Worm (Caenorhabditis elegans): Measurements from ENCODE around the gene sre-36.
"Not testable (repeated sequence)": the region's sequence is repeated elsewhere in the genome, so short reads cannot be mapped to it uniquely, and the experiment has no call there.

sre-36 gene

DNA sequence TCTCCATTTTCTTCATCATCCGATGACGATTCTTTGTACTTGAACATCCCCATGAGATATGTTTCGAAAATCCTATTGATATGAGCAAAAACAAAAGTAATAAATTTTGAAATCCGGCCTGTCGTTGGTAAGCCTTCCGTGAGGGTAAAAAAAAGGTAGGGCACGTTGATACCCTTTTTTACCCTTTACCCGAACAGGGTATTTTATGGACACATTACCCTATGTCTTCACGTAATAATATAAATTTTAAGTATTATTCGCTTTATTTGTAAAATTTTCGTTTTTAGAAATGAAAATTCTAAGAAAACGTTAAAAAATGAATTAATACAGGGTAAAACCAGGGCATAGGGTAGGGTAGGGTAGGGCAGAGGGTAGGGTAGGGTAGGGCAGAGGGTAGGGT, 15.8 kb upstream of the sre-36 start, which contains the start of gene F13A7.7:
TSS of gene F13A7.7 (minus strand) at position 101 of the 400 bp plus-strand sequence.
- TF ChIP-seq ceh-27 (GFP tag; optimal IDR thresholded peaks at IDR 0.05); Y53F4B.3 (GFP tag; IDR thresholded peaks at IDR 0.05); madf-6 (GFP tag; IDR thresholded peaks at IDR 0.05): not testable (repeated sequence)

DNA sequence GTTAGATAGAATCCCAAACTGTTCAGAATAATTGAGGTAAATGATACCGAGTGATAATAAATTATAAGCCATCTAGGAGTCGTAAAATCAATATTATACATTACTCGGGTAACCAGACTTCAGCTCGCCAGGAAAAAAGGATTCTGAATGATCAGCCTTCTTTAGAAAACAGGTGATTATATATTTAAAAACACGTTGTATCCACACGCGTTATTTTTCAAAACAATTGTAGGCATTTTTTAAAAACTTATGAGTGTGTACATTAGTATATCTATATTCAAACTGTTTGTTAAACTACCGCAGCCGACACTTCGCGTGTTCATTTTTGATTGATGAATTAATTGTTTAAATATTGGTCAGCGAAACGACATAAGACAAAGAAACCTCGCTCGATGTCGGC, 11.2 kb upstream of the sre-36 start, which contains the start of gene sri-65:
TSS of gene sri-65 (minus strand) at position 101 of the 400 bp plus-strand sequence.
- no peak for TF ChIP-seq dpff-1 (tag; optimal IDR thresholded peaks at IDR 0.05)
- no peak for TF ChIP-seq C06A6.2 (GFP tag; conservative IDR thresholded peaks at IDR 0.05)
- TF ChIP-seq ceh-27 (GFP tag; optimal IDR thresholded peaks at IDR 0.05) = no peak
- TF ChIP-seq ekl-4 (GFP tag; IDR thresholded peaks at IDR 0.05) = no peak
- TF ChIP-seq ztf-22 (GFP tag; optimal IDR thresholded peaks at IDR 0.05) = no peak
- no peak for TF ChIP-seq ztf-28 (GFP tag; IDR thresholded peaks at IDR 0.05)
- no peak for TF ChIP-seq snpc-3.4 (tag; optimal IDR thresholded peaks at IDR 0.05)

DNA sequence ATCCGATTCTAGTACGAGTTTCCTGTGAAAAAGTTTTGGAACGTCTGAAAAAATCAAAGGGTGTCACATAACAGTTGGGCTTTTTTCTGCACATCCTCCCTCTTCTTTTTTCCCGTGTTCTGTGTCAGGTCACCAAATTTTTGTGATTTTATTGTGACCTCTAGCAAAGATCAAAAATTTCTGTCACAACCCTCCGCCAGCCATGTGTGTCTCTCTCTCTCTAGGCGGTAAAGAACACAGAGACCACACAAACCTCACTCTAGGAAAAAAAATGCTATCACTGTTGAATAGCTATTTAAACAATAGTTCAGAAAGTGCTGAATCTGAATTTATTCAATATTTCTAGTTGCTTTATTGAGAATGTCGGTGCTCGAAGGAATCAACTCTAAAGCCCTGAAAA, 8.8 kb upstream of the sre-36 start, which contains the start of gene gst-44:
TSS of gene gst-44 (plus strand) at position 237 of the 400 bp plus-strand sequence.
- TF ChIP-seq B0336.3 (GFP tag; IDR thresholded peaks at IDR 0.05) (no peak), snpc-1.3 (tag; optimal IDR thresholded peaks at IDR 0.05; ENCODE audit: insufficient read depth) (no peak), nhr-80 (tag; optimal IDR thresholded peaks at IDR 0.05) (peak; percentile 62), ceh-27 (GFP tag; optimal IDR thresholded peaks at IDR 0.05) (no peak)

DNA sequence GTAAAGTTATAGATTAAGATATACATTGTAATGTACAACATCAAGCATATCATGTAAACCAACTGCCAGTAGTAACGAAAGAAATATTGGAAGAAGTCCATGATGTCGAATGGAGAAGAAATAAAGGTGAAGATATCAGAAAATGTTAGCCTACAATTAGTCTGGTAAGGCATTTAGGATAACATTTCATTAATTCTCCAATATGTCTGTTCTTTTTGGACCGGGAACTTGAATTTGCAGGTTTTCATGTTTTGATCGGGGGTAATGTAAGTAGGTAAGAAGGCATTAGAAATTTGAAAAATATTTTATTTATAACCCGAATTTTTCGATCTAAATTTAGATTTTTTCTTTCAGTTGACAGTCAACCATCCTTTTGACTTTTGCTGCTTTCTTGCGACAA, 5.8 kb upstream of the sre-36 start, which contains the start of gene srd-63:
TSS of gene srd-63 (minus strand) at position 101 of the 400 bp plus-strand sequence.
- TF ChIP-seq ceh-100 (GFP tag; IDR thresholded peaks at IDR 0.05) = no peak
- TF ChIP-seq F57A8.1 (GFP tag; optimal IDR thresholded peaks at IDR 0.05) = no peak
- TF ChIP-seq snpc-1.3 (tag; optimal IDR thresholded peaks at IDR 0.05; ENCODE audit: insufficient read depth) = no peak
- TF ChIP-seq D2030.7 (GFP tag; IDR thresholded peaks at IDR 0.05) = no peak
- no peak for TF ChIP-seq dox-1 (GFP tag; IDR thresholded peaks at IDR 0.05)
- no peak for TF ChIP-seq madf-8 (GFP tag; conservative IDR thresholded peaks at IDR 0.05)

DNA sequence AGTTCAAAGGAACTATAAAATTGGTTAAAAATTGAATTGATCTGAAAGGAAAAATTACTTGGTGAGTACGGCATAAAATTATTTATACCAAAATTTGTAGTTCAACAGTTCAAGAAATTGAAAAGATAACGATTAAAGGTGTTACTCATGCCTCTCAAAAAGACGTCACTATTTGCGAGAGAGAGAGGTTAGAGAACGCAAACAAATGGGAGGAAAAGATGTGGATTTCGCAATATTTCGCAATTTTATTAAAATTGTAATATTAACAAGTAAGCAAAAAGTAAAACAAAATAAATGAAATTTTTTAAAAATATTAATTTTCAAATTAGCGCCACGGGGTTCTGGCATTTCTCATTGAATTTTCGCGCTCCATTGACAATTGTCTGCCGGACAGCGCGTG, 4.4 kb upstream of the sre-36 start, which contains the start of gene F13A7.11:
TSS of gene F13A7.11 (minus strand) at position 174 of the 400 bp plus-strand sequence.
- TF ChIP-seq attf-5 (GFP tag; optimal IDR thresholded peaks at IDR 0.05) (peak; percentile 15), snpc-4 (GFP tag; optimal IDR thresholded peaks at IDR 0.05) (no peak), snpc-4 (tag; optimal IDR thresholded peaks at IDR 0.05) (peak in 2 of 4 experiments; percentile 2 to 4), nhr-80 (tag; optimal IDR thresholded peaks at IDR 0.05) (peak; percentile 41), mcd-1 (GFP tag; IDR thresholded peaks at IDR 0.05) (0 out of 2 replicates have a peak, but pooled peaks have one; percentile 13), gei-17 (GFP tag; optimal IDR thresholded peaks at IDR 0.05) (no peak), rcor-1 (GFP tag; IDR thresholded peaks at IDR 0.05) (no peak), lir-1 (GFP tag; conservative IDR thresholded peaks at IDR 0.05) (no peak), cebp-1 (GFP tag; IDR thresholded peaks at IDR 0.05) (peak; percentile 99), cebp-1 (tag; optimal IDR thresholded peaks at IDR 0.05) (peak; percentile 99), cebp-2 (GFP tag; IDR thresholded peaks at IDR 0.05) (0 out of 2 replicates have a peak, but pooled peaks have one; percentile 52)

DNA sequence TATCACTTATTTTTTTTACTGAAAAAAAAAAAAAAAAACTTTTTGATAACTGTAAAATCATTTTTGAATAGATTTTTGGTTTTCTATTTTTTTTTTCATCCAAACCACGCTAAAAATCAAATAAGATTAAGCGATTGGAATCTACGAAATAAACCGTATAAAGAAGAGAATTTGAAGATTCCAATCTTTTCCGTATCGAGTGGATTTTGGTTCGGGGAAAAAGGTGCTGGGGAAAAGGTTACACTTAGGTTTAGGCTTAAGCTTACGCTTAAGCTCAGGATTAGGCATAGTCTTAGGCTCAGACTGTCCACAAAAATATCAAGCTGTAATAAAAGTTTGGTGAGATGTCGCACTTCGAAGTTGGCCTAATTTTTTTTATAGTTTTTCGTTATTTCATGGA, 3.7 kb upstream of the sre-36 start, which contains the start of gene F13A7.12:
TSS of gene F13A7.12 (plus strand) at position 301 of the 400 bp plus-strand sequence.
- no peak for TF ChIP-seq nhr-27 (tag; optimal IDR thresholded peaks at IDR 0.05)
- TF ChIP-seq efl-1 (GFP tag; optimal IDR thresholded peaks at IDR 0.05) = no peak
- TF ChIP-seq chd-7 (tag; optimal IDR thresholded peaks at IDR 0.05) = no peak
- TF ChIP-seq aptf-2 (GFP tag; conservative IDR thresholded peaks at IDR 0.05) = no peak
- TF ChIP-seq ztf-26 (tag; optimal IDR thresholded peaks at IDR 0.05) = no peak
- TF ChIP-seq mes-4 (tag; optimal IDR thresholded peaks at IDR 0.05) = no peak
- TF ChIP-seq snpc-4 (GFP tag; optimal IDR thresholded peaks at IDR 0.05) = no peak
- no peak for TF ChIP-seq snpc-4 (tag; optimal IDR thresholded peaks at IDR 0.05)
- TF ChIP-seq hlh-12 (tag; optimal IDR thresholded peaks at IDR 0.05) = no peak
- TF ChIP-seq cebp-1 (GFP tag; IDR thresholded peaks at IDR 0.05) = no peak
- TF ChIP-seq cebp-1 (tag; optimal IDR thresholded peaks at IDR 0.05) = no peak
- TF ChIP-seq zfh-2 (GFP tag; conservative IDR thresholded peaks at IDR 0.05) = no peak
- no peak for TF ChIP-seq sea-2 (GFP tag; IDR thresholded peaks at IDR 0.05)
- TF ChIP-seq egrh-3 (GFP tag; IDR thresholded peaks at IDR 0.05) = no peak
- no peak for TF ChIP-seq Y79H2A.3 (GFP tag; conservative IDR thresholded peaks at IDR 0.05)
- no peak for TF ChIP-seq ets-4 (GFP tag; optimal IDR thresholded peaks at IDR 0.05)

Data from whole organism, young adult.